Fruit fly (Drosophila melanogaster) whole organism, prepupa: ENCODE measurements around the gene Bub3.

Experiments used
- Blimp-1 ChIP-seq: fragments of 200-800 bp; sonication (Bioruptor generic); optimal IDR thresholded peaks from 3 replicates; lab custom pipeline; 2017; ENCODE audit warnings: missing biosample characterization, missing genetic modification characterization, mild to moderate bottlenecking, moderate library complexity, missing genetic modification reagents
- CG31627 ChIP-seq: fragments of 200-800 bp; sonication (Bioruptor generic); optimal IDR thresholded peaks from 3 replicates; lab custom pipeline; 2016; ENCODE audit warnings: missing biosample characterization, missing genetic modification characterization
- CG3919 ChIP-seq: fragments of 200-800 bp; sonication (Bioruptor generic); optimal IDR thresholded peaks from 3 replicates; lab custom pipeline; 2016; ENCODE audit warnings: missing biosample characterization, missing genetic modification characterization
- CG9139 ChIP-seq: fragments of 200-800 bp; sonication (Bioruptor generic); optimal IDR thresholded peaks from 3 replicates; lab custom pipeline; 2017; ENCODE audit warnings: missing biosample characterization, mild to moderate bottlenecking, missing genetic modification characterization
- Hr38 ChIP-seq: sonication (Bioruptor generic); optimal IDR thresholded peaks from 2 replicates; lab custom pipeline; 2016; ENCODE audit warnings: missing biosample characterization, missing genetic modification characterization
- Lpt ChIP-seq: fragments of 200-800 bp; sonication (Bioruptor generic); optimal IDR thresholded peaks from 3 replicates; lab custom pipeline; 2016; ENCODE audit warnings: missing biosample characterization, missing genetic modification characterization
- OdsH ChIP-seq: fragments of 200-800 bp; sonication (Bioruptor generic); optimal IDR thresholded peaks from 3 replicates; lab custom pipeline; 2016; ENCODE audit warnings: missing biosample characterization, missing genetic modification characterization
- Sox15 ChIP-seq: fragments of 200-800 bp; sonication (Bioruptor generic); optimal IDR thresholded peaks from 3 replicates; lab custom pipeline; 2016; ENCODE audit warnings: missing biosample characterization, missing genetic modification characterization
- acj6 ChIP-seq: fragments of 200-800 bp; sonication (Bioruptor generic); optimal IDR thresholded peaks from 3 replicates; lab custom pipeline; 2016; ENCODE audit warnings: missing biosample characterization, missing genetic modification characterization
- cyc ChIP-seq: fragments of 200-800 bp; sonication (Bioruptor generic); optimal IDR thresholded peaks from 3 replicates; lab custom pipeline; 2016; ENCODE audit warnings: missing biosample characterization, missing genetic modification characterization
- dac ChIP-seq: fragments of 200-800 bp; sonication (Bioruptor generic); optimal IDR thresholded peaks from 2 replicates; lab custom pipeline; 2017; ENCODE audit warnings: missing biosample characterization, mild to moderate bottlenecking, missing genetic modification characterization
- fkh ChIP-seq: fragments of 200-800 bp; sonication (Bioruptor generic); optimal IDR thresholded peaks from 3 replicates; lab custom pipeline; 2017; ENCODE audit warnings: missing biosample characterization, mild to moderate bottlenecking, missing genetic modification characterization, moderate library complexity
- net ChIP-seq: fragments of 200-800 bp; sonication (Bioruptor generic); optimal IDR thresholded peaks from 3 replicates; lab custom pipeline; 2016; ENCODE audit warnings: missing biosample characterization, missing genetic modification characterization
- pdm3 ChIP-seq: fragments of 200-800 bp; sonication (Bioruptor generic); optimal IDR thresholded peaks from 3 replicates; lab custom pipeline; 2016; ENCODE audit warnings: missing biosample characterization, missing genetic modification characterization

DNA sequence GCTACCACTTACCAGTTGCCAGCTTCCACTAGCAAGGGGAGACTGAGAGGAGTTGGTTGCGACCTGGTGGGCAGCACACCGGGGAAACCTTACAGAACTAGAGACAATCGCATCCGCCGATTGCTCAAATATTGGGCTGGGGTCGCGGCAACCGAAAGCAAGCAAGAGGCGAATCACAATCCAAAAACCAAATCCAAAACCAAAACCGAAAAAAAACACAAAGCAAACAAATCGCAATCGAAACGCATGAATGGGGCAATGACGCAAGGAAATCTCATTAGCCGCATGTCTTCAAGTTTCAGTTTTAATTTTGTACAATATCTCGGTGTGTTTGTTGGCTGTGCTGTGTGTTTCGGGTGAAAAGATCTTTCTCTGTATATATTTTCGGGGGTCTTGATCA, 14.0 kb upstream of the Bub3 start, which contains the start of gene Obp99c:
- TF ChIP-seq Lpt (GFP tag; lab: Kevin White, UChicago) (no peak), Sox15 (GFP tag; lab: Kevin White, UChicago) (no peak), OdsH (GFP tag; lab: Kevin White, UChicago) (no peak), cyc (GFP tag; lab: Kevin White, UChicago) (no peak), Blimp-1 (GFP tag; lab: Kevin White, UChicago) (no peak), CG9139 (no peak), fkh (GFP tag; lab: Kevin White, UChicago) (no peak), acj6 (GFP tag; lab: Kevin White, UChicago) (no peak), dac (no peak), pdm3 (no peak), net (GFP tag; lab: Kevin White, UChicago) (no peak), CG3919 (GFP tag; lab: Kevin White, UChicago) (no peak), Hr38 (GFP tag; lab: Kevin White, UChicago) (no peak), CG31627 (GFP tag; lab: Kevin White, UChicago) (no peak)
